Fruit fly (Drosophila melanogaster): ENCODE data around the gene CG46434.

- TF ChIP-seq insv (optimal IDR thresholded peaks at IDR 0.05) (no peak), Sin3A (optimal IDR thresholded peaks at IDR 0.05) (no peak), psq (optimal IDR thresholded peaks at IDR 0.05) (no peak), h (optimal IDR thresholded peaks at IDR 0.05) (no peak), Myc (optimal IDR thresholded peaks at IDR 0.05) (no peak), ttk (optimal IDR thresholded peaks at IDR 0.05) (no peak)
Measured at dm6 chr3L:19563014-19563413, 19.0 kb upstream of the CG46434 start.
